Worm (Caenorhabditis elegans) whole organism, late embryonic: ENCODE data around the gene F31B12.4.

Experiments
- ceh-19 ChIP-seq: fragments of 200-800 bp; sonication (Bioruptor generic); optimal IDR thresholded peaks from 2 replicates; lab custom pipeline; 2018; ENCODE audit warnings: mild to moderate bottlenecking, missing genetic modification characterization, missing compliant biosample characterization
- fkh-10 ChIP-seq: fragments of 150-350 bp; optimal IDR thresholded peaks from 2 replicates; lab custom pipeline; 2014; ENCODE audit warnings: missing biosample characterization, missing genetic modification reagents, missing genetic modification characterization
- fkh-6 ChIP-seq: sonication (generic microtip); optimal IDR thresholded peaks from 2 replicates; lab custom pipeline; 2016; ENCODE audit warnings: missing genetic modification characterization, missing compliant biosample characterization
- lin-11 ChIP-seq: fragments of 200-800 bp; sonication (Bioruptor generic); optimal IDR thresholded peaks from 2 replicates; lab custom pipeline; 2018; ENCODE audit warnings: mild to moderate bottlenecking, missing genetic modification characterization, missing compliant biosample characterization
- pax-1 ChIP-seq: fragments of 150-350 bp; optimal IDR thresholded peaks from 2 replicates; lab custom pipeline; 2014; ENCODE audit warnings: missing biosample characterization, missing genetic modification characterization
- pqm-1 ChIP-seq: sonication (generic microtip); optimal IDR thresholded peaks from 2 replicates; lab custom pipeline; 2016; ENCODE audit warnings: missing genetic modification characterization, missing compliant biosample characterization
- sox-4 ChIP-seq: sonication (generic microtip); optimal IDR thresholded peaks from 2 replicates; lab custom pipeline; 2017; ENCODE audit warnings: mild to moderate bottlenecking, missing genetic modification characterization, inconsistent platforms, missing compliant biosample characterization

DNA sequence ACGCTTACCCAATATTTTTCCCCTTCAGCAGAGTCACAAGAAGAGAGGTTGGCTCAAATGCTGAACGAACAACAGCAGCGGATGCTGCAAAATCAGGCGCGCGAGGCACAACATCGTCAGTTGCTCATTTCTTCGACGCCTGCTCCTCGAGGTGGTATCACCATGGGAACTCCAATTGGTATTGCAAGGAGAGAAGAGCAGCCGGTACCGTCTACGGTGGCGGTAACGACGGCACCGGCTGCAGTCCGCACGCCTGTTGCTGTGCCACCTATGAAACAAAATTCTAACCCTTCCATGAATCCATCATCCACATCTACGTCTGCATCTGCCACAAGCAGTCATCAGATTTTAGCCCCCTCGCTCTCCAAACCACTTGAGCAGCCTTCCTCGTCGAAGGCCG is 29.7 kb upstream of the F31B12.4 start:
- no peak for TF ChIP-seq fkh-6
- TF ChIP-seq ceh-19 (GFP tag; lab: Kevin White, UChicago) = no peak
- no peak for TF ChIP-seq pax-1 (tag; lab: Kevin White, UChicago)
- no peak for TF ChIP-seq pqm-1 (tag; lab: Kevin White, UChicago)
- no peak for TF ChIP-seq fkh-10 (GFP tag; lab: Kevin White, UChicago)
- TF ChIP-seq sox-4 (tag; lab: Kevin White, UChicago) = no peak
- TF ChIP-seq lin-11 = no peak
